Worm (Caenorhabditis elegans): ENCODE results near the gene Y69A2AR.46.

DNA sequence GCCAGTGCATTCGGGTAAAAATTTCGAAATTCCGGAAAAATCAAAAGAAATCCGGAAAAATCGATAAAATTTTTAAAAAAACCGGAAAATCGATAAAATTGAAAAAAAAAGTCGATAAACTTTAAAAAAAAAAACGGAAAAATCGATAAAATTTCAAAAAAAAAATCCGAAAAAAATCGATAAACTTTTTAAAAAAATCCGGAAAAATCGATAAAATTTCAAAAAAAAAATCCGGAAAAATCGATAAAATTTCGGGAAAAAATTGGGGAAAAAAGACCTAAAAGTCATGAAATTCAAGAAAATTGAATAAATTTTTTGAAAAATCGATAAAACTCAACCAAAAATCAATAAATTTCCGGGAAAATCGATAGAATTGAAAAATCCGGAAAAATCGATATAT, 34.6 kb upstream of the Y69A2AR.46 start:
- TF ChIP-seq nhr-129 (tag; optimal IDR thresholded peaks at IDR 0.05): no peak
- TF ChIP-seq ztf-4 (tag; optimal IDR thresholded peaks at IDR 0.05): no peak
- TF ChIP-seq nhr-11 (tag; optimal IDR thresholded peaks at IDR 0.05): no peak
- no peak for TF ChIP-seq nhr-77 (tag; optimal IDR thresholded peaks at IDR 0.05)
- no peak for TF ChIP-seq unc-39 (tag; optimal IDR thresholded peaks at IDR 0.05)

Data from whole organism, L2 larva.